Worm (Caenorhabditis elegans) whole organism, young adult: ENCODE measurements around the gene tpk-1.

Experiments used
- F23B12.7 ChIP-seq: sonication (generic microtip); optimal IDR thresholded peaks from 2 replicates; lab custom pipeline; 2017; ENCODE audit warnings: missing genetic modification characterization, mild to moderate bottlenecking, missing compliant biosample characterization, antibody characterized with exemption, moderate library complexity; ENCODE audit not compliant: insufficient read depth
- F52B5.7 ChIP-seq: sonication (generic microtip); optimal IDR thresholded peaks from 2 replicates; lab custom pipeline; 2016; ENCODE audit warnings: mild to moderate bottlenecking, missing genetic modification characterization, missing compliant biosample characterization
- K12H6.12 ChIP-seq: fragments of 200-800 bp; sonication (Bioruptor generic); optimal IDR thresholded peaks from 2 replicates; lab custom pipeline; 2018; ENCODE audit warnings: mild to moderate bottlenecking, missing genetic modification characterization, missing compliant biosample characterization
- Y56A3A.18 ChIP-seq: fragments of 200-800 bp; sonication (Bioruptor generic); IDR thresholded peaks from 2 replicates; pipeline ENCODE4 v1.3.6; 2022; ENCODE audit warnings: missing genetic modification reagents, missing genetic modification characterization, missing compliant biosample characterization
- Y67H2A.10 ChIP-seq: fragments of 200-800 bp; sonication (Bioruptor generic); conservative IDR thresholded peaks from 2 replicates; pipeline ENCODE4 v1.3.6; 2022; ENCODE audit warnings: missing genetic modification reagents, missing genetic modification characterization, missing compliant biosample characterization
- ZK185.1 ChIP-seq: sonication (generic microtip); optimal IDR thresholded peaks from 2 replicates; lab custom pipeline; 2016; ENCODE audit warnings: mild to moderate bottlenecking, missing genetic modification characterization, missing compliant biosample characterization; ENCODE audit not compliant: poor library complexity, severe bottlenecking
- ama-1 ChIP-seq, 3 experiments: fragments of 150-350 bp in 1 of 3; sonication (generic microtip) in 2 of 3; optimal IDR thresholded peaks; 2 replicates each; lab custom pipeline; 2014 to 2018; ENCODE audit warnings: missing biosample characterization in 2 of 3, missing genetic modification characterization in 2 of 3, missing genetic modification reagents in 2 of 3
- aptf-2 ChIP-seq: fragments of 200-800 bp; sonication (Bioruptor generic); conservative IDR thresholded peaks from 2 replicates; pipeline ENCODE4 v1.3.6; 2022; ENCODE audit warnings: missing genetic modification reagents, missing genetic modification characterization, missing compliant biosample characterization
- attf-5 ChIP-seq: fragments of 200-800 bp; sonication (Bioruptor generic); optimal IDR thresholded peaks from 2 replicates; lab custom pipeline; 2018; ENCODE audit warnings: mild to moderate bottlenecking, missing genetic modification characterization, missing compliant biosample characterization
- ccch-3 ChIP-seq: fragments of 200-800 bp; sonication (Bioruptor generic); optimal IDR thresholded peaks from 2 replicates; lab custom pipeline; 2018; ENCODE audit warnings: mild to moderate bottlenecking, missing genetic modification characterization, missing compliant biosample characterization
- cebp-1 ChIP-seq, 2 experiments: fragments of 200-800 bp in 1 of 2; sonication (Bioruptor generic) in 1 of 2; sonication (generic microtip) in 1 of 2; IDR thresholded peaks in 1 of 2; optimal IDR thresholded peaks in 1 of 2; 2 replicates each; pipeline versions ENCODE4 v1.3.6 to Lab custom; 2017 to 2022; ENCODE audit warnings: missing compliant biosample characterization in 2 of 2, missing genetic modification characterization in 2 of 2, mild to moderate bottlenecking in 1 of 2, missing genetic modification reagents in 1 of 2, moderate library complexity in 1 of 2
- ceh-100 ChIP-seq: fragments of 200-800 bp; sonication (Bioruptor generic); IDR thresholded peaks from 2 replicates; pipeline ENCODE4 v1.3.6; 2022; ENCODE audit warnings: missing genetic modification reagents, missing genetic modification characterization, missing compliant biosample characterization
- dox-1 ChIP-seq: fragments of 200-800 bp; sonication (Bioruptor generic); IDR thresholded peaks from 2 replicates; pipeline ENCODE4 v1.3.6; 2022; ENCODE audit warnings: missing genetic modification reagents, missing genetic modification characterization, missing compliant biosample characterization
- dpff-1 ChIP-seq: sonication (generic microtip); optimal IDR thresholded peaks from 2 replicates; lab custom pipeline; 2017; ENCODE audit warnings: mild to moderate bottlenecking, missing genetic modification characterization, missing compliant biosample characterization
- fkh-3 ChIP-seq: sonication (generic microtip); optimal IDR thresholded peaks from 2 replicates; lab custom pipeline; 2016; ENCODE audit warnings: mild to moderate bottlenecking, missing genetic modification characterization, missing compliant biosample characterization
- gei-17 ChIP-seq: fragments of 200-800 bp; sonication (Bioruptor generic); optimal IDR thresholded peaks from 2 replicates; lab custom pipeline; 2018; ENCODE audit warnings: mild to moderate bottlenecking, missing genetic modification characterization, missing compliant biosample characterization
- him-1 ChIP-seq: sonication (generic microtip); optimal IDR thresholded peaks from 2 replicates; lab custom pipeline; 2016; ENCODE audit warnings: missing genotype, missing genetic modification reagents, missing genetic modification characterization, missing compliant biosample characterization
- lag-1 ChIP-seq: fragments of 200-800 bp; sonication (Bioruptor generic); IDR thresholded peaks from 2 replicates; pipeline ENCODE4 v1.3.6; 2022; ENCODE audit warnings: missing genetic modification reagents, missing genetic modification characterization, missing compliant biosample characterization
- let-607 ChIP-seq, 2 experiments: fragments of 200-800 bp in 1 of 2; sonication (Bioruptor generic) in 1 of 2; sonication (generic microtip) in 1 of 2; optimal IDR thresholded peaks; 2 replicates each; lab custom pipeline; 2016 to 2018; ENCODE audit warnings: mild to moderate bottlenecking in 2 of 2, missing compliant biosample characterization in 2 of 2, missing genetic modification characterization in 2 of 2, moderate library complexity in 2 of 2, missing genotype in 1 of 2
- lin-40 ChIP-seq: sonication (generic microtip); optimal IDR thresholded peaks from 2 replicates; lab custom pipeline; 2016; ENCODE audit warnings: missing genetic modification characterization, mild to moderate bottlenecking, missing compliant biosample characterization, missing genotype, missing genetic modification reagents
- madf-6 ChIP-seq: fragments of 200-800 bp; sonication (Bioruptor generic); IDR thresholded peaks from 2 replicates; pipeline ENCODE4 v1.3.6; 2022; ENCODE audit warnings: missing genetic modification reagents, missing genetic modification characterization, missing compliant biosample characterization
- mxl-1 ChIP-seq: sonication (generic microtip); optimal IDR thresholded peaks from 2 replicates; lab custom pipeline; 2016; ENCODE audit warnings: missing genetic modification characterization, missing compliant biosample characterization
- nfya-1 ChIP-seq: sonication (generic microtip); optimal IDR thresholded peaks from 2 replicates; lab custom pipeline; 2017; ENCODE audit warnings: antibody characterized with exemption, missing compliant biosample characterization, missing genetic modification characterization, borderline replicate concordance; ENCODE audit not compliant: insufficient read depth
- nfya-2 ChIP-seq: fragments of 200-800 bp; sonication (Bioruptor generic); IDR thresholded peaks from 2 replicates; pipeline ENCODE4 v1.3.6; 2022; ENCODE audit warnings: missing genetic modification reagents, missing genetic modification characterization, missing compliant biosample characterization
- nhr-80 ChIP-seq: sonication (generic microtip); optimal IDR thresholded peaks from 2 replicates; lab custom pipeline; 2016; ENCODE audit warnings: missing genetic modification characterization, missing compliant biosample characterization
- snpc-4 ChIP-seq, 5 experiments: fragments of 150-350 bp in 1 of 5; sonication (generic microtip) in 4 of 5; optimal IDR thresholded peaks; 2 replicates each; lab custom pipeline; 2014 to 2018; ENCODE audit warnings: missing genetic modification characterization in 5 of 5, missing biosample characterization in 3 of 5, antibody characterized with exemption in 2 of 5, mild to moderate bottlenecking in 2 of 5, missing compliant biosample characterization in 2 of 5, missing genotype in 2 of 5, moderate library complexity in 2 of 5, missing genetic modification reagents in 1 of 5
- tbp1 ChIP-seq: fragments of 200-800 bp; sonication (Bioruptor generic); optimal IDR thresholded peaks from 2 replicates; lab custom pipeline; 2018; ENCODE audit warnings: mild to moderate bottlenecking, missing genetic modification characterization, missing compliant biosample characterization
- unc-62 ChIP-seq: fragments of 150-350 bp; optimal IDR thresholded peaks from 2 replicates; lab custom pipeline; 2014; ENCODE audit warnings: missing biosample characterization, missing genetic modification reagents, missing genetic modification characterization
- zfh-2 ChIP-seq: fragments of 200-800 bp; sonication (Bioruptor generic); conservative IDR thresholded peaks from 2 replicates; pipeline ENCODE4 v1.3.6; 2022; ENCODE audit warnings: missing genetic modification reagents, missing genetic modification characterization, missing compliant biosample characterization
- zim-3 ChIP-seq: sonication (generic microtip); optimal IDR thresholded peaks from 2 replicates; lab custom pipeline; 2017; ENCODE audit warnings: mild to moderate bottlenecking, missing genetic modification characterization, moderate library complexity, missing compliant biosample characterization
- ztf-28 ChIP-seq: fragments of 200-800 bp; sonication (Bioruptor generic); IDR thresholded peaks from 2 replicates; pipeline ENCODE4 v1.3.6; 2022; ENCODE audit warnings: missing genetic modification reagents, missing genetic modification characterization, missing compliant biosample characterization
- ztf-3 ChIP-seq: fragments of 200-800 bp; sonication (Bioruptor generic); optimal IDR thresholded peaks from 2 replicates; lab custom pipeline; 2018; ENCODE audit warnings: mild to moderate bottlenecking, missing genetic modification characterization, missing compliant biosample characterization

tpk-1 gene

ce11 chrIII:8867922-8868655, 43.9 kb upstream of the tpk-1 start:
- no peak for TF ChIP-seq ztf-3 (GFP tag; lab: Kevin White, UChicago)
- TF ChIP-seq tbp1 = peak; percentile 46
- no peak for TF ChIP-seq lag-1 (GFP tag; lab: Robert Waterston, UW)
- peak; percentile 96 for TF ChIP-seq cebp-1 (GFP tag; IDR thresholded peaks at IDR 0.05; lab: Robert Waterston, UW)
- peak; percentile 97 for TF ChIP-seq cebp-1 (tag; optimal IDR thresholded peaks at IDR 0.05; lab: Kevin White, UChicago)
- no peak for TF ChIP-seq dpff-1 (tag; lab: Kevin White, UChicago)
- TF ChIP-seq attf-5 = peak; percentile 39
- peak; percentile 90 for TF ChIP-seq nhr-80 (tag; lab: Kevin White, UChicago)
- TF ChIP-seq him-1 (tag; lab: Kevin White, UChicago) = no peak
- TF ChIP-seq nfya-1 (tag; lab: Kevin White, UChicago) = no peak
- TF ChIP-seq zim-3 = peak; percentile 75
- peak; percentile 31 for TF ChIP-seq unc-62 (GFP tag; lab: Kevin White, UChicago)
- TF ChIP-seq lin-40 (tag; lab: Kevin White, UChicago) = peak; percentile 40
- TF ChIP-seq nfya-2 (GFP tag; lab: Robert Waterston, UW) = no peak
- peak; percentile 12 for TF ChIP-seq F23B12.7
- 0 out of 2 replicates have a peak, but pooled peaks have one; percentile 46 for TF ChIP-seq aptf-2
- no peak for TF ChIP-seq ZK185.1 (tag; lab: Kevin White, UChicago)
- TF ChIP-seq snpc-4 (GFP tag; optimal IDR thresholded peaks at IDR 0.05; lab: Kevin White, UChicago) = no peak
- TF ChIP-seq snpc-4 (tag; optimal IDR thresholded peaks at IDR 0.05; lab: Kevin White, UChicago) = peak in 1 of 4 experiments; percentile 15
- TF ChIP-seq Y56A3A.18 (GFP tag; lab: Robert Waterston, UW) = peak; percentile 56; the same call in 1 of the 2 replicates
- peak in 1 of 2 experiments; percentile 21 for TF ChIP-seq let-607 (tag; optimal IDR thresholded peaks at IDR 0.05; lab: Kevin White, UChicago)

- TF ChIP-seq ztf-28 (GFP tag; lab: Robert Waterston, UW) (no peak), ama-1 (optimal IDR thresholded peaks at IDR 0.05; lab: Kevin White, UChicago) (no peak), ama-1 (GFP tag; optimal IDR thresholded peaks at IDR 0.05; lab: Kevin White, UChicago) (no peak), mxl-1 (tag; lab: Kevin White, UChicago) (no peak), ccch-3 (GFP tag; lab: Kevin White, UChicago) (no peak), ztf-3 (GFP tag; lab: Kevin White, UChicago) (no peak), snpc-4 (GFP tag; optimal IDR thresholded peaks at IDR 0.05; lab: Kevin White, UChicago) (no peak), snpc-4 (tag; optimal IDR thresholded peaks at IDR 0.05; lab: Kevin White, UChicago) (no peak), fkh-3 (tag; lab: Kevin White, UChicago) (no peak), ceh-100 (GFP tag; lab: Robert Waterston, UW) (no peak), madf-6 (GFP tag; lab: Robert Waterston, UW) (no peak)
These were observed 42.3 kb upstream of the tpk-1 start for ce11 chrIII:8869663-8870062.

ce11 chrIII:8873045-8873457, 38.9 kb upstream of the tpk-1 start:
- peak; percentile 1 for TF ChIP-seq K12H6.12 (tag; lab: Kevin White, UChicago)
- no peak for TF ChIP-seq Y67H2A.10 (GFP tag; lab: Robert Waterston, UW)
- TF ChIP-seq F52B5.7 (tag; lab: Kevin White, UChicago) = peak; percentile 25
- TF ChIP-seq zfh-2 (GFP tag; lab: Robert Waterston, UW) = peak; percentile 79
- TF ChIP-seq dox-1 (GFP tag; lab: Robert Waterston, UW) = peak; percentile 18; the same call in 1 of the 2 replicates
- TF ChIP-seq gei-17 (GFP tag; lab: Kevin White, UChicago) = no peak
- no peak for TF ChIP-seq ztf-3 (GFP tag; lab: Kevin White, UChicago)
